Fruit fly (Drosophila melanogaster): ENCODE measurements around the gene CG14561.

The CG14561 gene

dm6 chr3L:22065694-22066093, at the start of gene CG14561:
TSS of gene CG14561 (plus strand) at chr3L:22065907.
- TF ChIP-seq CG7101 (tag; optimal IDR thresholded peaks at IDR 0.05) (no peak), Crg-1 (GFP tag; optimal IDR thresholded peaks at IDR 0.05) (peak; percentile 34), Mnt (GFP tag; optimal IDR thresholded peaks at IDR 0.05) (no peak), CG1620 (GFP tag; optimal IDR thresholded peaks at IDR 0.05) (peak; percentile 15), bab1 (GFP tag; optimal IDR thresholded peaks at IDR 0.05) (peak; percentile 4)

- TF ChIP-seq kay (GFP tag; ENCODE audit: borderline replicate concordance) = no peak
- TF ChIP-seq tj (GFP tag; optimal IDR thresholded peaks at IDR 0.05) = no peak
- TF ChIP-seq CG12768 (GFP tag; optimal IDR thresholded peaks at IDR 0.05) = no peak
- no peak for TF ChIP-seq pad (GFP tag; optimal IDR thresholded peaks at IDR 0.05)
- no peak for TF ChIP-seq CG5204 (GFP tag; optimal IDR thresholded peaks at IDR 0.05)
- no peak for TF ChIP-seq Mnt (GFP tag; optimal IDR thresholded peaks at IDR 0.05)
- TF ChIP-seq CG33017 (tag; optimal IDR thresholded peaks at IDR 0.05) = no peak
- TF ChIP-seq CG11617 (GFP tag; optimal IDR thresholded peaks at IDR 0.05) = no peak
- no peak for TF ChIP-seq ovo (GFP tag; optimal IDR thresholded peaks at IDR 0.05)
- no peak for TF ChIP-seq Crg-1 (GFP tag; optimal IDR thresholded peaks at IDR 0.05)
- no peak for TF ChIP-seq CG7101 (tag; optimal IDR thresholded peaks at IDR 0.05)
- TF ChIP-seq CG14711 (tag; optimal IDR thresholded peaks at IDR 0.05) = no peak
- no peak for TF ChIP-seq Clk (GFP tag; optimal IDR thresholded peaks at IDR 0.05)
- no peak for TF ChIP-seq cic (GFP tag; optimal IDR thresholded peaks at IDR 0.05)
- TF ChIP-seq Hr96 (GFP tag; optimal IDR thresholded peaks at IDR 0.05) = no peak
Observed at dm6 chr3L:22028225-22028624, 37.5 kb upstream of the CG14561 start, which contains the start of gene CG7140. TSS of gene CG7140 (minus strand) at chr3L:22028325.

dm6 chr3L:22029670-22030069, 36.0 kb upstream of the CG14561 start, which contains the start of gene CG43392:
TSS of gene CG43392 (minus strand) at chr3L:22029770.
- TF ChIP-seq cnc (optimal IDR thresholded peaks at IDR 0.05) (no peak), CG11617 (GFP tag; optimal IDR thresholded peaks at IDR 0.05) (no peak), pad (GFP tag; optimal IDR thresholded peaks at IDR 0.05) (no peak), CG1620 (GFP tag; optimal IDR thresholded peaks at IDR 0.05) (no peak), Clk (GFP tag; optimal IDR thresholded peaks at IDR 0.05) (no peak), CG7045 (GFP tag; optimal IDR thresholded peaks at IDR 0.05) (no peak), cic (GFP tag; optimal IDR thresholded peaks at IDR 0.05) (no peak), Hr96 (GFP tag; optimal IDR thresholded peaks at IDR 0.05) (no peak), ovo (GFP tag; optimal IDR thresholded peaks at IDR 0.05) (no peak), CG5204 (GFP tag; optimal IDR thresholded peaks at IDR 0.05) (no peak), CG33017 (tag; optimal IDR thresholded peaks at IDR 0.05) (no peak), CG12768 (GFP tag; optimal IDR thresholded peaks at IDR 0.05) (no peak), tj (GFP tag; optimal IDR thresholded peaks at IDR 0.05) (no peak), Crg-1 (GFP tag; optimal IDR thresholded peaks at IDR 0.05) (no peak)

DNA sequence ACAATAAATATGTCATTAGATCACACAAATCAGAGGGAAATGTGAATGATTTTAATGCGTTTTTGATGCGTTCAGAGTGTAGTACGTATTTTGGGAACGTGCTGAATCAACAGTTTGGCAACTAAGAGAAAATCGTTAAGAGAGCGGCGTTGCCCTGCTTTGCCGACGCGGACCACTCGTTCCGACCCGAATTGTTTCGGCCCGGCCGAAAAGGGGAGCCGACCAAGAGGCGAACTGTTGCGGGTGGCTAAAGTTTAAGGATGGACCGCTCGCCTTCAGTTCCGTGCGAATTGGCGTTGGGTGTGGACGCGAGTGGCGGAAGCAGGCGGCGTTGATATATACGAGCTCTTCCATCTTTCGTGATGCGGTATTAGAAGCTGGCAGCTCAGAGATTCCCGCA, 31.0 kb upstream of the CG14561 start, which contains the start of gene Oct-TyrR:
TSS of gene Oct-TyrR (plus strand) at position 287 of the 400 bp plus-strand sequence.
- TF ChIP-seq cic (GFP tag; optimal IDR thresholded peaks at IDR 0.05) = no peak
- TF ChIP-seq Hr96 (GFP tag; optimal IDR thresholded peaks at IDR 0.05) = no peak
- no peak for TF ChIP-seq tj (GFP tag; optimal IDR thresholded peaks at IDR 0.05)
- no peak for TF ChIP-seq CG1620 (GFP tag; optimal IDR thresholded peaks at IDR 0.05)
- no peak for TF ChIP-seq kay (GFP tag; ENCODE audit: borderline replicate concordance)
- no peak for TF ChIP-seq CG11617 (GFP tag; optimal IDR thresholded peaks at IDR 0.05)
- no peak for TF ChIP-seq CG7045 (GFP tag; optimal IDR thresholded peaks at IDR 0.05)
- no peak for TF ChIP-seq CG14711 (tag; optimal IDR thresholded peaks at IDR 0.05)
- no peak for TF ChIP-seq bab1 (GFP tag; optimal IDR thresholded peaks at IDR 0.05)
- TF ChIP-seq pad (GFP tag; optimal IDR thresholded peaks at IDR 0.05) = no peak
- TF ChIP-seq Clk (GFP tag; optimal IDR thresholded peaks at IDR 0.05) = no peak
- TF ChIP-seq ovo (GFP tag; optimal IDR thresholded peaks at IDR 0.05) = no peak
- no peak for TF ChIP-seq toe (GFP tag; optimal IDR thresholded peaks at IDR 0.05)
- no peak for TF ChIP-seq cnc (optimal IDR thresholded peaks at IDR 0.05)
- TF ChIP-seq CG5204 (GFP tag; optimal IDR thresholded peaks at IDR 0.05) = no peak
- no peak for TF ChIP-seq CG12768 (GFP tag; optimal IDR thresholded peaks at IDR 0.05)
- TF ChIP-seq Mnt (GFP tag; optimal IDR thresholded peaks at IDR 0.05) = no peak

DNA sequence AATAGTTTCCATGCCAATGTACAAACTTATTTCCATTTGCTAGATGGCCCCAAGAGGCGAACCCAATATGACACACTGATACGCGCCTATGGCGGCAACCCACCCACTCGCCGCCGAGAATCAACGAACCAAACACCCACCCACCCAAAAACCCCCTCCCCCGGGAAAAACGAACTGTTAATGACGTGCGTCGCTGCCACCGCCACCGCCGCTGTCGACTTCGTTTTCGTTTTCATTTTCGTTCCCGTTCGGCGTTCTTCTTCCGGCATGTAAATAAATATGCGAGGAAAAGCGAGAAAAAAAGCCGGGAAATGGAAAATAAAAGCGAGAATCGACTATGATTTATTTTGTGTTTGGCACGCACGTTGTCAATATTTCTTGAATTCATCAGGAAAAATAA, 14.6 kb upstream of the CG14561 start:
- TF ChIP-seq CG33017 (tag; optimal IDR thresholded peaks at IDR 0.05) = no peak
- TF ChIP-seq Crg-1 (GFP tag; optimal IDR thresholded peaks at IDR 0.05) = no peak
- TF ChIP-seq cnc (optimal IDR thresholded peaks at IDR 0.05) = no peak
- TF ChIP-seq cic (GFP tag; optimal IDR thresholded peaks at IDR 0.05) = no peak
- TF ChIP-seq ovo (GFP tag; optimal IDR thresholded peaks at IDR 0.05) = no peak
- no peak for TF ChIP-seq CG11617 (GFP tag; optimal IDR thresholded peaks at IDR 0.05)
- TF ChIP-seq bab1 (GFP tag; optimal IDR thresholded peaks at IDR 0.05) = no peak
- TF ChIP-seq CG1620 (GFP tag; optimal IDR thresholded peaks at IDR 0.05) = no peak

DNA sequence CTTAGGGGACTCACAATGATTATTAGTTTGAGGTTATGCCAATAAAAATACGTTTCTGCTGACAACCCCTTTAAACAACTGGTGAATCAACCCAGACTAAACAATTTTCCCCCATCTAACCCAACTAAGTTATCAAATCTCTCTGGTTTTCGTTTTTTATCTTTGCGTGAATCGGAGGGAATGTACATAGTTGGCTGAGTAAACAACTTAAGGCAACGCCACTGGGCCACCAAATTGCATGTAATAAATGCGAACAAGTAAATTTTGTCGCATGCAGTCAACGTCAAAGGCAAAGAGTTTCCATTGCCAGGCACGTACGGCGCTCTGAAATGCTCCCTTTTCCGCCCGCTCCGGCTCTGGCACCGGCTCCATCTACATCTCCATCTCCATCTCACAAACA, 12.4 kb upstream of the CG14561 start:
- TF ChIP-seq CG14711 (tag; optimal IDR thresholded peaks at IDR 0.05) (no peak), CG7045 (GFP tag; optimal IDR thresholded peaks at IDR 0.05) (peak; percentile 55), toe (GFP tag; optimal IDR thresholded peaks at IDR 0.05) (no peak), CG5204 (GFP tag; optimal IDR thresholded peaks at IDR 0.05) (no peak), cic (GFP tag; optimal IDR thresholded peaks at IDR 0.05) (peak; percentile 53), CG33017 (tag; optimal IDR thresholded peaks at IDR 0.05) (peak; percentile 25), kay (GFP tag; ENCODE audit: borderline replicate concordance) (peak; percentile 69), Crg-1 (GFP tag; optimal IDR thresholded peaks at IDR 0.05) (peak; percentile 43), CG1620 (GFP tag; optimal IDR thresholded peaks at IDR 0.05) (no peak), CG11617 (GFP tag; optimal IDR thresholded peaks at IDR 0.05) (peak; percentile 21), Clk (GFP tag; optimal IDR thresholded peaks at IDR 0.05) (no peak), pad (GFP tag; optimal IDR thresholded peaks at IDR 0.05) (no peak), bab1 (GFP tag; optimal IDR thresholded peaks at IDR 0.05) (no peak), Hr96 (GFP tag; optimal IDR thresholded peaks at IDR 0.05) (peak; percentile 17), Mnt (GFP tag; optimal IDR thresholded peaks at IDR 0.05) (no peak), CG12768 (GFP tag; optimal IDR thresholded peaks at IDR 0.05) (no peak), cnc (optimal IDR thresholded peaks at IDR 0.05) (no peak), ovo (GFP tag; optimal IDR thresholded peaks at IDR 0.05) (no peak), tj (GFP tag; optimal IDR thresholded peaks at IDR 0.05) (no peak), CG7101 (tag; optimal IDR thresholded peaks at IDR 0.05) (peak; percentile 8)

All from whole organism, adult.